Fruit fly (Drosophila melanogaster) whole organism, prepupa: Measurements from ENCODE around the gene Nepl19.

Source experiments
- Blimp-1 ChIP-seq: fragments of 200-800 bp; sonication (Bioruptor generic); optimal IDR thresholded peaks from 3 replicates; lab custom pipeline; 2017; ENCODE audit warnings: missing biosample characterization, missing genetic modification characterization, mild to moderate bottlenecking, moderate library complexity, missing genetic modification reagents
- CG10669 ChIP-seq: fragments of 200-800 bp; sonication (Bioruptor generic); optimal IDR thresholded peaks from 3 replicates; lab custom pipeline; 2018; ENCODE audit warnings: missing biosample characterization, mild to moderate bottlenecking, missing genetic modification characterization, moderate library complexity
- CG11902 ChIP-seq: fragments of 200-800 bp; sonication (Bioruptor generic); optimal IDR thresholded peaks from 3 replicates; lab custom pipeline; 2016; ENCODE audit warnings: missing biosample characterization, missing genetic modification characterization
- CG15336 ChIP-seq: fragments of 200-800 bp; sonication (Bioruptor generic); IDR thresholded peaks from 2 replicates; pipeline ENCODE4 v1.3.6; 2022; ENCODE audit warnings: missing biosample characterization, missing genetic modification characterization
- CG1621 ChIP-seq: fragments of 200-800 bp; sonication (Bioruptor generic); optimal IDR thresholded peaks from 3 replicates; lab custom pipeline; 2018; ENCODE audit warnings: missing biosample characterization, mild to moderate bottlenecking, missing genetic modification characterization
- CG3032 ChIP-seq: fragments of 200-800 bp; optimal IDR thresholded peaks from 2 replicates; lab custom pipeline; 2019; ENCODE audit warnings: missing biosample characterization, mild to moderate bottlenecking, missing genetic modification characterization, moderate library complexity
- CG32006 ChIP-seq: fragments of 200-800 bp; sonication (Bioruptor generic); optimal IDR thresholded peaks from 3 replicates; lab custom pipeline; 2017; ENCODE audit warnings: missing biosample characterization, mild to moderate bottlenecking, missing genetic modification characterization
- CG34406 ChIP-seq: fragments of 200-800 bp; sonication (Bioruptor generic); optimal IDR thresholded peaks from 3 replicates; lab custom pipeline; 2016; ENCODE audit warnings: missing biosample characterization, missing genetic modification characterization
- CG4318 ChIP-seq: fragments of 200-800 bp; sonication (Bioruptor generic); optimal IDR thresholded peaks from 3 replicates; lab custom pipeline; 2017; ENCODE audit warnings: missing biosample characterization, mild to moderate bottlenecking, missing genetic modification characterization
- CG6163 ChIP-seq: fragments of 200-800 bp; sonication (Bioruptor generic); IDR thresholded peaks from 3 replicates; pipeline ENCODE4 v1.3.6; 2022; ENCODE audit warnings: missing biosample characterization, missing genetic modification characterization
- CG6276 ChIP-seq: fragments of 200-800 bp; sonication (Bioruptor generic); optimal IDR thresholded peaks from 2 replicates; lab custom pipeline; 2017; ENCODE audit warnings: missing biosample characterization, mild to moderate bottlenecking, missing genetic modification characterization
- CG6792 ChIP-seq: fragments of 200-800 bp; sonication (Bioruptor generic); optimal IDR thresholded peaks from 3 replicates; lab custom pipeline; 2016; ENCODE audit warnings: missing biosample characterization, missing genetic modification characterization
- CG6808 ChIP-seq: fragments of 200-800 bp; sonication (Bioruptor generic); optimal IDR thresholded peaks from 3 replicates; lab custom pipeline; 2017; ENCODE audit warnings: missing biosample characterization, missing genetic modification characterization, mild to moderate bottlenecking, moderate library complexity, missing genetic modification reagents
- CG6854 ChIP-seq: fragments of 200-800 bp; sonication (Bioruptor generic); optimal IDR thresholded peaks from 2 replicates; lab custom pipeline; 2017; ENCODE audit warnings: missing biosample characterization, mild to moderate bottlenecking, missing genetic modification characterization
- CG7368 ChIP-seq: fragments of 200-800 bp; sonication (Bioruptor generic); optimal IDR thresholded peaks from 3 replicates; lab custom pipeline; 2016; ENCODE audit warnings: missing biosample characterization, missing genetic modification characterization
- CG8319 ChIP-seq: fragments of 200-800 bp; sonication (Bioruptor generic); optimal IDR thresholded peaks from 3 replicates; lab custom pipeline; 2016; ENCODE audit warnings: missing biosample characterization, missing genetic modification characterization
- CG8632 ChIP-seq: fragments of 200-800 bp; sonication (Bioruptor generic); optimal IDR thresholded peaks from 3 replicates; lab custom pipeline; 2016; ENCODE audit warnings: missing biosample characterization, missing genetic modification characterization
- CG9139 ChIP-seq: fragments of 200-800 bp; sonication (Bioruptor generic); optimal IDR thresholded peaks from 3 replicates; lab custom pipeline; 2017; ENCODE audit warnings: missing biosample characterization, mild to moderate bottlenecking, missing genetic modification characterization
- Eip75B ChIP-seq: fragments of 200-800 bp; sonication (Bioruptor generic); optimal IDR thresholded peaks from 3 replicates; lab custom pipeline; 2016; ENCODE audit warnings: missing biosample characterization, missing genetic modification characterization
- Eip78C ChIP-seq: fragments of 200-800 bp; sonication (Bioruptor generic); peaks from one replicate; lab custom pipeline; 2016; ENCODE audit warnings: missing biosample characterization, missing genetic modification characterization
- Ets21C ChIP-seq: fragments of 200-800 bp; sonication (Bioruptor generic); optimal IDR thresholded peaks from 3 replicates; lab custom pipeline; 2016; ENCODE audit warnings: missing biosample characterization, missing genetic modification characterization
- Gug ChIP-seq: fragments of 200-800 bp; sonication (Bioruptor generic); IDR thresholded peaks from 2 replicates; pipeline ENCODE4 v1.3.6; 2022; ENCODE audit warnings: missing biosample characterization, missing genetic modification characterization
- Hr38 ChIP-seq: sonication (Bioruptor generic); optimal IDR thresholded peaks from 2 replicates; lab custom pipeline; 2016; ENCODE audit warnings: missing biosample characterization, missing genetic modification characterization
- Hr4 ChIP-seq: fragments of 200-800 bp; sonication (Bioruptor generic); optimal IDR thresholded peaks from 3 replicates; lab custom pipeline; 2016; ENCODE audit warnings: missing biosample characterization, missing genetic modification characterization
- Lpt ChIP-seq: fragments of 200-800 bp; sonication (Bioruptor generic); optimal IDR thresholded peaks from 3 replicates; lab custom pipeline; 2016; ENCODE audit warnings: missing biosample characterization, missing genetic modification characterization
- Met ChIP-seq: fragments of 200-800 bp; sonication (Bioruptor generic); optimal IDR thresholded peaks from 3 replicates; lab custom pipeline; 2016; ENCODE audit warnings: missing biosample characterization, missing genetic modification characterization
- OdsH ChIP-seq: fragments of 200-800 bp; sonication (Bioruptor generic); optimal IDR thresholded peaks from 3 replicates; lab custom pipeline; 2016; ENCODE audit warnings: missing biosample characterization, missing genetic modification characterization
- Sox102F ChIP-seq: fragments of 200-800 bp; sonication (Bioruptor generic); optimal IDR thresholded peaks from 2 replicates; lab custom pipeline; 2016; ENCODE audit warnings: missing biosample characterization, mild to moderate bottlenecking, missing genetic modification characterization
- Sox15 ChIP-seq: fragments of 200-800 bp; sonication (Bioruptor generic); optimal IDR thresholded peaks from 3 replicates; lab custom pipeline; 2016; ENCODE audit warnings: missing biosample characterization, missing genetic modification characterization
- achi ChIP-seq: fragments of 200-800 bp; sonication (Bioruptor generic); optimal IDR thresholded peaks from 3 replicates; lab custom pipeline; 2016; ENCODE audit warnings: missing biosample characterization, missing genetic modification characterization
- acj6 ChIP-seq: fragments of 200-800 bp; sonication (Bioruptor generic); optimal IDR thresholded peaks from 3 replicates; lab custom pipeline; 2016; ENCODE audit warnings: missing biosample characterization, missing genetic modification characterization
- cyc ChIP-seq: fragments of 200-800 bp; sonication (Bioruptor generic); optimal IDR thresholded peaks from 3 replicates; lab custom pipeline; 2016; ENCODE audit warnings: missing biosample characterization, missing genetic modification characterization
- dac ChIP-seq: fragments of 200-800 bp; sonication (Bioruptor generic); optimal IDR thresholded peaks from 2 replicates; lab custom pipeline; 2017; ENCODE audit warnings: missing biosample characterization, mild to moderate bottlenecking, missing genetic modification characterization
- dsx ChIP-seq: fragments of 200-800 bp; optimal IDR thresholded peaks from 3 replicates; lab custom pipeline; 2019; ENCODE audit warnings: missing biosample characterization, mild to moderate bottlenecking, missing genetic modification characterization, moderate library complexity; ENCODE audit not compliant: poor library complexity, severe bottlenecking
- eg ChIP-seq: fragments of 200-800 bp; sonication (Bioruptor generic); IDR thresholded peaks from 3 replicates; pipeline ENCODE4 v1.3.6; 2022; ENCODE audit warnings: missing biosample characterization, missing genetic modification characterization
- fkh ChIP-seq: fragments of 200-800 bp; sonication (Bioruptor generic); optimal IDR thresholded peaks from 3 replicates; lab custom pipeline; 2017; ENCODE audit warnings: missing biosample characterization, mild to moderate bottlenecking, missing genetic modification characterization, moderate library complexity
- lz ChIP-seq: fragments of 200-800 bp; sonication (Bioruptor generic); optimal IDR thresholded peaks from 3 replicates; lab custom pipeline; 2016; ENCODE audit warnings: missing biosample characterization, missing genetic modification characterization
- net ChIP-seq: fragments of 200-800 bp; sonication (Bioruptor generic); optimal IDR thresholded peaks from 3 replicates; lab custom pipeline; 2016; ENCODE audit warnings: missing biosample characterization, missing genetic modification characterization
- spab ChIP-seq: fragments of 200-800 bp; sonication (Bioruptor generic); optimal IDR thresholded peaks from 2 replicates; lab custom pipeline; 2017; ENCODE audit warnings: missing biosample characterization, mild to moderate bottlenecking, missing genetic modification characterization, missing genetic modification reagents
- ss ChIP-seq, 2 experiments: fragments of 200-800 bp; sonication (Bioruptor generic); optimal IDR thresholded peaks; 2 replicates in 1 of 2; 3 replicates in 1 of 2; lab custom pipeline; 2017 to 2018; ENCODE audit warnings: mild to moderate bottlenecking in 2 of 2, missing biosample characterization in 2 of 2, missing genetic modification characterization in 2 of 2, moderate library complexity in 1 of 2
- svp ChIP-seq: fragments of 200-800 bp; sonication (Bioruptor generic); peaks from one replicate; lab custom pipeline; 2016; ENCODE audit warnings: missing biosample characterization, missing genetic modification characterization
- topi ChIP-seq: fragments of 200-800 bp; sonication (Bioruptor generic); optimal IDR thresholded peaks from 3 replicates; lab custom pipeline; 2016; ENCODE audit warnings: missing biosample characterization, missing genetic modification characterization
- vri ChIP-seq: fragments of 200-800 bp; sonication (Bioruptor generic); optimal IDR thresholded peaks from 3 replicates; lab custom pipeline; 2016; ENCODE audit warnings: missing biosample characterization, mild to moderate bottlenecking, missing genetic modification characterization

Gene Nepl19

dm6 chr3R:28904174-28904573 lies 24.3 kb upstream of the Nepl19 start (continued):
- TF ChIP-seq CG32006 (GFP tag; lab: Kevin White, UChicago): peak; percentile 44
- peak; percentile 53 for TF ChIP-seq Eip78C
- no peak for TF ChIP-seq CG6808
- TF ChIP-seq ss (GFP tag; optimal IDR thresholded peaks at IDR 0.05; lab: Kevin White, UChicago): no peak
- no peak for TF ChIP-seq CG8319 (GFP tag; lab: Kevin White, UChicago)
- no peak for TF ChIP-seq topi (GFP tag; lab: Kevin White, UChicago)
- TF ChIP-seq CG10669 (GFP tag; lab: Kevin White, UChicago): no peak
- no peak for TF ChIP-seq CG6854 (GFP tag; lab: Kevin White, UChicago)
- TF ChIP-seq Blimp-1 (GFP tag; lab: Kevin White, UChicago): no peak
- TF ChIP-seq CG11902 (GFP tag; lab: Kevin White, UChicago): no peak
- no peak for TF ChIP-seq CG3032 (tag; lab: Kevin White, UChicago)
- no peak for TF ChIP-seq vri (GFP tag; lab: Kevin White, UChicago)
- TF ChIP-seq CG4318: no peak
- TF ChIP-seq Ets21C: no peak
- peak; percentile 35 for TF ChIP-seq CG6276 (GFP tag; lab: Kevin White, UChicago)
- TF ChIP-seq CG1621 (tag; lab: Kevin White, UChicago): no peak
- TF ChIP-seq achi: peak; percentile 22
- no peak for TF ChIP-seq CG9139 (GFP tag; lab: Kevin White, UChicago)
- no peak for TF ChIP-seq CG7368 (GFP tag; lab: Kevin White, UChicago)
- TF ChIP-seq Sox15 (GFP tag; lab: Kevin White, UChicago): no peak
- TF ChIP-seq lz (GFP tag; lab: Kevin White, UChicago): no peak
- no peak for TF ChIP-seq Met (GFP tag; lab: Kevin White, UChicago)
- TF ChIP-seq Eip75B (GFP tag; lab: Kevin White, UChicago): no peak
- no peak for TF ChIP-seq CG8632
- TF ChIP-seq cyc (GFP tag; lab: Kevin White, UChicago): no peak
- no peak for TF ChIP-seq OdsH (GFP tag; lab: Kevin White, UChicago)
- no peak for TF ChIP-seq CG6792 (GFP tag; lab: Kevin White, UChicago)

dm6 chr3R:28903392-28903791 lies 23.5 kb upstream of the Nepl19 start:
- TF ChIP-seq Lpt (GFP tag; lab: Kevin White, UChicago) (no peak), CG6854 (GFP tag; lab: Kevin White, UChicago) (no peak), Hr38 (no peak), OdsH (GFP tag; lab: Kevin White, UChicago) (no peak), Sox102F (GFP tag; lab: Kevin White, UChicago) (no peak), achi (no peak)
- TF ChIP-seq, all 60 proteins: peak for 0

DNA sequence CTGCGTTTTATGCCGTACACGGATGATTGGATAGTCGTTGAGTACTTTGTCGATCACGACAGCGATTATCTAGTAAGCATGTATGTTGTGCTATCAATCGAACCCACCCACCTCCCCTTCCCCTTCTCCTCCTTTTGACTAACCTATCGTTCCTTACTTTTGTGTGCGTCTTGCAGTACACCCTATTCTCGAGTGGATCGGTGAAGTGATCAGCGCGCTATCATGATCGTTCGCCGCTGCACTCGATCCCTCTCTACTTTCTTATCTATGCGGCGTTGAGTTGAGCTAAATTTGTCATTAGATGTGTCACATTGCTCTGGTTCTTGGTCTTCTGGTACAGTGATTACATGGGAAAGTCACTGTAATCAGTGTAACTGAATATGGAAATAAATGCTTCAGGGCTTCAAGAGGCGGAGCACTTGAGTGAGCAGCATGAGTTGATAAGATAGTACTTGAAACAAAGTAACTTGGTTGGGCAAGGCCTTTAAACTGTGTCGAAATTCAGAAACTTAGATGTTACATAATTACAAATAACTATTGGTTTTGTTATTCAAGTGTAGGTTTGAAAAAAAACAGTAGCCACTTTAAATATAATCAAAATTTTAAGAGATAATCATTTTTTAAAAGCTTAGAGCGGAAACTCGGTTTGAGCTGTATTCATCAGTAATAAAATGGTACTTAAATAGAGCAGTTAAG lies 21.7 kb upstream of the Nepl19 start:
- TF ChIP-seq eg (GFP tag; lab: Robert Waterston, UW) (0 out of 3 replicates have a peak, but pooled peaks have one; percentile 16), OdsH (GFP tag; lab: Kevin White, UChicago) (no peak), Gug (GFP tag; lab: Robert Waterston, UW) (no peak), CG8632 (no peak), achi (no peak), Hr4 (GFP tag; lab: Kevin White, UChicago) (no peak), svp (GFP tag; lab: Kevin White, UChicago) (peak; percentile 71)

- TF ChIP-seq CG6854 (GFP tag; lab: Kevin White, UChicago) (no peak), CG34406 (no peak), fkh (GFP tag; lab: Kevin White, UChicago) (peak; percentile 41), vri (GFP tag; lab: Kevin White, UChicago) (peak; percentile 88), acj6 (GFP tag; lab: Kevin White, UChicago) (no peak), CG8319 (GFP tag; lab: Kevin White, UChicago) (no peak), dac (GFP tag; lab: Kevin White, UChicago) (no peak), CG6792 (GFP tag; lab: Kevin White, UChicago) (no peak), CG15336 (GFP tag; lab: Robert Waterston, UW) (no peak), Eip75B (GFP tag; lab: Kevin White, UChicago) (no peak), CG6163 (no peak), dsx (GFP tag; lab: Kevin White, UChicago) (peak; percentile 36), cyc (GFP tag; lab: Kevin White, UChicago) (no peak), Met (GFP tag; lab: Kevin White, UChicago) (no peak), CG9139 (GFP tag; lab: Kevin White, UChicago) (no peak), net (GFP tag; lab: Kevin White, UChicago) (no peak), lz (GFP tag; lab: Kevin White, UChicago) (no peak), spab (GFP tag; lab: Kevin White, UChicago) (no peak)
- TF ChIP-seq, all 60 proteins: peak for 3
Measured at dm6 chr3R:28898921-28899545, 19.1 kb upstream of the Nepl19 start.
